Worm (Caenorhabditis elegans): Measurements from ENCODE around the gene ttn-1.

The ttn-1 gene

DNA sequence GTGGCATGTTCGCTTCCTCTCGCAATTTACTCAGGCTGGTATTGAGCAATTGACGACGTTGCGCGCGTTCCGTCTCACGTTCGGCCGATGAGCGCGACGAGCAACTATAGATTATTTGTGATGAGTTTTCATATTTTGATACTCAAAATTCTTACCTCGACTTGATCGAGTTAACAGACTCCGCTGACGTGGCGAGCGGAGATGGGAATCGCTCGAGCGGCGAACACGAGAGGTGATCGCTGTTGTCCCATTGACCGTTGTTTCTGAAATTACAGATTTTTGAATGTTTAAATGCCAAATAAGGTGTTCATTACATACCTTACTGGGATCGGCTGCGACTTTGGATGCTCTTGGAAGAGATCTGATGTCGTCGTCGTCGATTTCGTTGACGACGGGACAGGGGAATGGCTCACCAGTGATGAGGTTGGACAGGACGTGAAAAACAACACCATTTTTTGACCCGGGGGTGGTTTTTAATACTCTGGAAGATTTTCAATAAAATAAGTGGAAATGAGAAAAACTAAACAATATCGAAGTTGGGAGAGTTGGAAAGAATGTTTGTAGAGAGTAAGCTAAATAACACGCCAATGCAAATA, 24.2 kb upstream of the ttn-1 start, which contains the start of gene W06H8.6:
W06H8.6 (minus strand) TSS at position 481 of the 596 bp plus-strand sequence.
- TF ChIP-seq nhr-43 (tag; optimal IDR thresholded peaks at IDR 0.05; ENCODE audit: poor library complexity, severe bottlenecking) (peak; percentile 34), unc-39 (tag; optimal IDR thresholded peaks at IDR 0.05) (no peak), R02D3.7 (tag; optimal IDR thresholded peaks at IDR 0.05) (no peak), pha-4 (tag; optimal IDR thresholded peaks at IDR 0.05) (peak; percentile 52), jun-1 (tag; optimal IDR thresholded peaks at IDR 0.05) (peak; percentile 24), egl-5 (tag; optimal IDR thresholded peaks at IDR 0.05) (peak; percentile 28), lsy-12 (tag; optimal IDR thresholded peaks at IDR 0.05) (peak; percentile 35), ama-1 (optimal IDR thresholded peaks at IDR 0.05) (peak; percentile 87)

- no peak for TF ChIP-seq elt-3 (tag; optimal IDR thresholded peaks at IDR 0.05)
- TF ChIP-seq nhr-25 (tag; optimal IDR thresholded peaks at IDR 0.05) = peak; percentile 15
- TF ChIP-seq tbx-2 (tag; optimal IDR thresholded peaks at IDR 0.05) = no peak
- peak; percentile 28 for TF ChIP-seq pha-4 (tag; optimal IDR thresholded peaks at IDR 0.05)
- TF ChIP-seq ztf-4 (tag; optimal IDR thresholded peaks at IDR 0.05) = peak; percentile 8
- TF ChIP-seq ama-1 (optimal IDR thresholded peaks at IDR 0.05) = peak; percentile 92
- TF ChIP-seq nhr-43 (tag; optimal IDR thresholded peaks at IDR 0.05; ENCODE audit: poor library complexity, severe bottlenecking) = no peak
- peak; percentile 46 for TF ChIP-seq lin-39 (tag; optimal IDR thresholded peaks at IDR 0.05)
Observed at ce11 chrV:6225745-6226528, 23.5 kb upstream of the ttn-1 start.

DNA sequence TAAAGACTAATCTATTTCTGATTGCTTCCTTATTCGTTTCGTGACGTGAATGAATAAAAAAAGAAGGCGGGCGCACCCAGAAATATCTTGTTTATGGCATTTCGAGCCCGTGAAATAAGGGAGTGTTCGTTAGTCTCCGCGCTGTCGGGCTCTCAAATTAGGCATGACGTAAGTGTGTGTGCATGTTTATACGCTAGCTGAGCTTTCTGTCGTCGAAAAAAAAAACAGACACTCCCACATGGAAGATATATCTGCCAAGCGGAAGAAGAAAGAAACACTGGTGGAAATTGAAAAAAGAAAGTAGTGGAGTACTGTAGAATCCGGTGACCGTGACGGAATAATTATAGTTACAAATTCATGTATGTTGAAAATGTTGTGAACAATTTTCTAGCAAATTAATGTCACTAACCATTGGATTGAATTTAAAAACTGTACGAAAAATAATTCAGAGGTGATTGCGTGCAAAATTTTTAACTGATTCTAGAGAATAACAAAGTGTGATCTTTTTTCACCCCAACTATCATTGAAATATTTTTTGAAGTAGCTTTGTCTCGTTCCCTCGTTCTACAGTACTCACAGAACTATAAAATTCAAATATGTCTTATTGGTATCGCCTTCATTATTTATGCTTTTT, 22.7 kb upstream of the ttn-1 start:
- TF ChIP-seq ztf-4 (tag; optimal IDR thresholded peaks at IDR 0.05) (peak; percentile 11), eor-1 (tag; optimal IDR thresholded peaks at IDR 0.05) (peak in 1 of 2 experiments; percentile 53), ama-1 (optimal IDR thresholded peaks at IDR 0.05) (peak; percentile 95), nhr-43 (tag; optimal IDR thresholded peaks at IDR 0.05; ENCODE audit: poor library complexity, severe bottlenecking) (peak; percentile 30), fkh-2 (tag; optimal IDR thresholded peaks at IDR 0.05) (no peak), elt-3 (tag; optimal IDR thresholded peaks at IDR 0.05) (peak in 1 of 3 experiments; percentile 9), nhr-76 (tag; optimal IDR thresholded peaks at IDR 0.05) (no peak), ceh-82 (tag; optimal IDR thresholded peaks at IDR 0.05) (no peak), snpc-4 (tag; optimal IDR thresholded peaks at IDR 0.05) (no peak)

ce11 chrV:6224494-6224959, 22.1 kb upstream of the ttn-1 start:
- TF ChIP-seq tbx-2 (tag; optimal IDR thresholded peaks at IDR 0.05) (peak; percentile 89), nhr-25 (tag; optimal IDR thresholded peaks at IDR 0.05) (peak; percentile 95), ceh-28 (tag; optimal IDR thresholded peaks at IDR 0.05) (peak; percentile 89), fos-1 (tag; optimal IDR thresholded peaks at IDR 0.05) (peak; percentile 5), eor-1 (tag; optimal IDR thresholded peaks at IDR 0.05) (peak; percentile 7 to 78), skn-1 (tag; optimal IDR thresholded peaks at IDR 0.05) (peak; percentile 85), zag-1 (tag; optimal IDR thresholded peaks at IDR 0.05) (peak; percentile 69), hmg-11 (tag; optimal IDR thresholded peaks at IDR 0.05) (peak; percentile 87), sea-2 (GFP tag; optimal IDR thresholded peaks at IDR 0.05) (peak; percentile 61), unc-39 (tag; optimal IDR thresholded peaks at IDR 0.05) (peak; percentile 56), nhr-23 (tag; optimal IDR thresholded peaks at IDR 0.05) (peak; percentile 94), lin-15B (tag; optimal IDR thresholded peaks at IDR 0.05) (peak; percentile 71), nhr-76 (tag; optimal IDR thresholded peaks at IDR 0.05) (peak; percentile 68), nhr-11 (tag; optimal IDR thresholded peaks at IDR 0.05) (peak; percentile 90), pha-4 (tag; optimal IDR thresholded peaks at IDR 0.05) (peak; percentile 97), egl-5 (tag; optimal IDR thresholded peaks at IDR 0.05) (peak; percentile 98), ztf-4 (tag; optimal IDR thresholded peaks at IDR 0.05) (peak; percentile 91), lsy-12 (tag; optimal IDR thresholded peaks at IDR 0.05) (peak; percentile 93), daf-12 (tag; optimal IDR thresholded peaks at IDR 0.05) (no peak), mml-1 (tag; optimal IDR thresholded peaks at IDR 0.05) (no peak), nhr-28 (tag; optimal IDR thresholded peaks at IDR 0.05) (no peak), elt-1 (tag; optimal IDR thresholded peaks at IDR 0.05) (peak; percentile 81), aly-2 (tag; optimal IDR thresholded peaks at IDR 0.05) (no peak), ceh-16 (tag; optimal IDR thresholded peaks at IDR 0.05) (peak; percentile 51), R02D3.7 (tag; optimal IDR thresholded peaks at IDR 0.05) (peak; percentile 62), ama-1 (optimal IDR thresholded peaks at IDR 0.05) (peak; percentile 98), nhr-67 (tag; optimal IDR thresholded peaks at IDR 0.05) (no peak), nhr-237 (tag; optimal IDR thresholded peaks at IDR 0.05) (no peak), ceh-9 (tag; optimal IDR thresholded peaks at IDR 0.05) (no peak), elt-3 (tag; optimal IDR thresholded peaks at IDR 0.05) (peak in 1 of 3 experiments; percentile 34), ztf-11 (tag; optimal IDR thresholded peaks at IDR 0.05) (no peak), nhr-77 (tag; optimal IDR thresholded peaks at IDR 0.05) (no peak), lin-39 (tag; optimal IDR thresholded peaks at IDR 0.05) (peak; percentile 97), egl-27 (tag; optimal IDR thresholded peaks at IDR 0.05) (peak; percentile 95), nhr-12 (tag; optimal IDR thresholded peaks at IDR 0.05) (no peak), ceh-82 (tag; optimal IDR thresholded peaks at IDR 0.05) (peak; percentile 16), fkh-2 (tag; optimal IDR thresholded peaks at IDR 0.05) (peak; percentile 78), ZK546.5 (tag; optimal IDR thresholded peaks at IDR 0.05) (no peak)

Measured in whole organism, L3 larva.